Worm (Caenorhabditis elegans) whole organism, L2 larva: ENCODE results near the gene nhr-38.

Experiments
- C34F6.9 ChIP-seq: fragments of 150-350 bp; optimal IDR thresholded peaks from 2 replicates; lab custom pipeline; 2014; ENCODE audit warnings: missing biosample characterization, missing genetic modification characterization
- F13H6.1 ChIP-seq: sonication (generic microtip); optimal IDR thresholded peaks from 2 replicates; lab custom pipeline; 2016; ENCODE audit warnings: missing genetic modification characterization, missing compliant biosample characterization
- R02D3.7 ChIP-seq: fragments of 150-350 bp; optimal IDR thresholded peaks from 2 replicates; lab custom pipeline; 2014; ENCODE audit warnings: missing biosample characterization, missing genetic modification characterization
- Y55F3AM.14 ChIP-seq: fragments of 200-800 bp; sonication (Bioruptor generic); optimal IDR thresholded peaks from 2 replicates; lab custom pipeline; 2018; ENCODE audit warnings: mild to moderate bottlenecking, missing genetic modification characterization, missing compliant biosample characterization
- ZK546.5 ChIP-seq: sonication (generic microtip); optimal IDR thresholded peaks from 2 replicates; lab custom pipeline; 2017; ENCODE audit warnings: missing biosample characterization, missing genetic modification characterization
- alr-1 ChIP-seq: fragments of 150-350 bp; optimal IDR thresholded peaks from 2 replicates; lab custom pipeline; 2014; ENCODE audit warnings: missing biosample characterization, missing genetic modification characterization
- aly-2 ChIP-seq: fragments of 150-350 bp; optimal IDR thresholded peaks from 2 replicates; lab custom pipeline; 2014; ENCODE audit warnings: missing biosample characterization, missing genetic modification characterization
- ama-1 ChIP-seq: fragments of 150-350 bp; optimal IDR thresholded peaks from 2 replicates; lab custom pipeline; 2018; ENCODE audit warnings: inconsistent platforms
- blmp-1 ChIP-seq: sonication (generic microtip); optimal IDR thresholded peaks from 2 replicates; lab custom pipeline; 2017; ENCODE audit warnings: missing genetic modification characterization, mild to moderate bottlenecking, missing compliant biosample characterization, antibody characterized with exemption, moderate library complexity; ENCODE audit not compliant: insufficient read depth
- ceh-16 ChIP-seq: fragments of 150-350 bp; optimal IDR thresholded peaks from 2 replicates; lab custom pipeline; 2014; ENCODE audit warnings: missing biosample characterization, missing genetic modification characterization
- ceh-82 ChIP-seq: fragments of 150-350 bp; optimal IDR thresholded peaks from 2 replicates; lab custom pipeline; 2014; ENCODE audit warnings: missing biosample characterization, missing genetic modification characterization
- crh-2 ChIP-seq: sonication (generic microtip); optimal IDR thresholded peaks from 2 replicates; lab custom pipeline; 2017; ENCODE audit warnings: missing biosample characterization, missing genetic modification characterization
- dmd-4 ChIP-seq: sonication (generic microtip); optimal IDR thresholded peaks from 2 replicates; lab custom pipeline; 2017; ENCODE audit warnings: missing biosample characterization, missing genetic modification characterization
- egl-27 ChIP-seq: sonication (generic microtip); optimal IDR thresholded peaks from 3 replicates; lab custom pipeline; 2017; ENCODE audit warnings: missing biosample characterization, missing genetic modification reagents, missing genetic modification characterization
- elt-3 ChIP-seq: sonication (generic microtip); optimal IDR thresholded peaks from 2 replicates; lab custom pipeline; 2017; ENCODE audit warnings: missing biosample characterization, missing genetic modification characterization
- fos-1 ChIP-seq: fragments of 150-350 bp; optimal IDR thresholded peaks from 2 replicates; lab custom pipeline; 2014; ENCODE audit warnings: missing biosample characterization, missing genetic modification characterization
- gmeb-1 ChIP-seq: fragments of 150-350 bp; optimal IDR thresholded peaks from 2 replicates; lab custom pipeline; 2014; ENCODE audit warnings: missing biosample characterization, missing genetic modification characterization
- lin-11 ChIP-seq: fragments of 150-350 bp; sonication (generic microtip); optimal IDR thresholded peaks from 2 replicates; lab custom pipeline; 2014; ENCODE audit warnings: missing biosample characterization, missing genetic modification characterization, inconsistent platforms, mixed read lengths
- lin-13 ChIP-seq: fragments of 150-350 bp; optimal IDR thresholded peaks from 2 replicates; lab custom pipeline; 2014; ENCODE audit warnings: missing biosample characterization, missing genetic modification reagents, missing genetic modification characterization
- lin-39 ChIP-seq: fragments of 150-350 bp; optimal IDR thresholded peaks from 2 replicates; lab custom pipeline; 2014; ENCODE audit warnings: missing biosample characterization, missing genetic modification reagents, missing genetic modification characterization
- lsy-2 ChIP-seq, 2 experiments: fragments of 150-350 bp in 1 of 2; sonication (generic microtip) in 1 of 2; optimal IDR thresholded peaks; 2 replicates each; lab custom pipeline; 2014 to 2017; ENCODE audit warnings: missing biosample characterization in 2 of 2, missing genetic modification characterization in 2 of 2
- mbf-1 ChIP-seq: sonication (generic microtip); optimal IDR thresholded peaks from 2 replicates; lab custom pipeline; 2017; ENCODE audit warnings: missing biosample characterization, missing genetic modification characterization
- mdl-1 ChIP-seq, 2 experiments: fragments of 150-350 bp in 1 of 2; sonication (generic microtip) in 1 of 2; optimal IDR thresholded peaks; 2 replicates each; lab custom pipeline; 2017; ENCODE audit warnings: missing biosample characterization in 2 of 2, missing genetic modification characterization in 2 of 2
- nhr-10 ChIP-seq: sonication (generic microtip); optimal IDR thresholded peaks from 2 replicates; lab custom pipeline; 2017; ENCODE audit warnings: missing biosample characterization, missing genetic modification characterization
- nhr-11 ChIP-seq: fragments of 150-350 bp; optimal IDR thresholded peaks from 2 replicates; lab custom pipeline; 2014; ENCODE audit warnings: missing biosample characterization, missing genetic modification characterization
- nhr-129 ChIP-seq: fragments of 150-350 bp; optimal IDR thresholded peaks from 2 replicates; lab custom pipeline; 2014; ENCODE audit warnings: missing biosample characterization, missing genetic modification characterization
- nhr-21 ChIP-seq: fragments of 150-350 bp; optimal IDR thresholded peaks from 2 replicates; lab custom pipeline; 2014; ENCODE audit warnings: missing biosample characterization, missing genetic modification characterization
- nhr-23 ChIP-seq: fragments of 150-350 bp; optimal IDR thresholded peaks from 2 replicates; lab custom pipeline; 2014; ENCODE audit warnings: missing biosample characterization, missing genetic modification reagents, missing genetic modification characterization
- nhr-237 ChIP-seq: fragments of 150-350 bp; optimal IDR thresholded peaks from 2 replicates; lab custom pipeline; 2014; ENCODE audit warnings: missing biosample characterization, missing genetic modification characterization
- nhr-25 ChIP-seq: fragments of 150-350 bp; sonication (generic microtip); optimal IDR thresholded peaks from 3 replicates; lab custom pipeline; 2014; ENCODE audit warnings: missing biosample characterization, missing genetic modification characterization
- nhr-6 ChIP-seq: fragments of 150-350 bp; optimal IDR thresholded peaks from 2 replicates; lab custom pipeline; 2014; ENCODE audit warnings: missing biosample characterization, missing genetic modification characterization
- nhr-77 ChIP-seq: fragments of 150-350 bp; optimal IDR thresholded peaks from 2 replicates; lab custom pipeline; 2014; ENCODE audit warnings: missing biosample characterization, missing genetic modification characterization
- peb-1 ChIP-seq: fragments of 150-350 bp; optimal IDR thresholded peaks from 2 replicates; lab custom pipeline; 2014; ENCODE audit warnings: missing biosample characterization, missing genetic modification characterization
- sem-4 ChIP-seq: fragments of 150-350 bp; optimal IDR thresholded peaks from 2 replicates; lab custom pipeline; 2014; ENCODE audit warnings: missing biosample characterization, missing genetic modification reagents, missing genetic modification characterization
- skn-1 ChIP-seq: sonication (generic microtip); optimal IDR thresholded peaks from 2 replicates; lab custom pipeline; 2017; ENCODE audit warnings: missing biosample characterization, missing genetic modification characterization
- sma-3 ChIP-seq: sonication (generic microtip); optimal IDR thresholded peaks from 2 replicates; lab custom pipeline; 2016; ENCODE audit warnings: missing genetic modification reagents, missing genetic modification characterization, missing compliant biosample characterization
- sma-9 ChIP-seq, 2 experiments: fragments of 150-350 bp in 1 of 2; sonication (generic microtip) in 1 of 2; optimal IDR thresholded peaks; 2 replicates each; lab custom pipeline; 2014 to 2016; ENCODE audit warnings: missing genetic modification characterization in 2 of 2, mild to moderate bottlenecking in 1 of 2, missing biosample characterization in 1 of 2, missing compliant biosample characterization in 1 of 2, missing genetic modification reagents in 1 of 2, moderate library complexity in 1 of 2
- snpc-4 ChIP-seq: fragments of 150-350 bp; optimal IDR thresholded peaks from 2 replicates; lab custom pipeline; 2014; ENCODE audit warnings: missing biosample characterization, missing genetic modification characterization
- unc-39 ChIP-seq: fragments of 150-350 bp; optimal IDR thresholded peaks from 2 replicates; lab custom pipeline; 2014; ENCODE audit warnings: missing biosample characterization, missing genetic modification characterization
- unc-55 ChIP-seq: fragments of 150-350 bp; sonication (generic microtip); optimal IDR thresholded peaks from 3 replicates; lab custom pipeline; 2014; ENCODE audit warnings: missing biosample characterization, missing genetic modification reagents, missing genetic modification characterization
- unc-62 ChIP-seq: fragments of 150-350 bp; optimal IDR thresholded peaks from 2 replicates; lab custom pipeline; 2014; ENCODE audit warnings: missing biosample characterization, missing genetic modification reagents, missing genetic modification characterization
- zag-1 ChIP-seq: fragments of 150-350 bp; optimal IDR thresholded peaks from 2 replicates; lab custom pipeline; 2014; ENCODE audit warnings: missing biosample characterization, missing genetic modification characterization
- ztf-1 ChIP-seq: fragments of 200-800 bp; sonication (Bioruptor generic); conservative IDR thresholded peaks from 2 replicates; pipeline ENCODE4 v1.3.6; 2022; ENCODE audit warnings: missing genetic modification characterization, missing compliant biosample characterization
- ztf-11 ChIP-seq: sonication (generic microtip); optimal IDR thresholded peaks from 2 replicates; lab custom pipeline; 2017; ENCODE audit warnings: missing biosample characterization, missing genetic modification characterization
- ztf-4 ChIP-seq: fragments of 150-350 bp; optimal IDR thresholded peaks from 2 replicates; lab custom pipeline; 2014; ENCODE audit warnings: missing biosample characterization, missing genetic modification characterization

Gene nhr-38

DNA sequence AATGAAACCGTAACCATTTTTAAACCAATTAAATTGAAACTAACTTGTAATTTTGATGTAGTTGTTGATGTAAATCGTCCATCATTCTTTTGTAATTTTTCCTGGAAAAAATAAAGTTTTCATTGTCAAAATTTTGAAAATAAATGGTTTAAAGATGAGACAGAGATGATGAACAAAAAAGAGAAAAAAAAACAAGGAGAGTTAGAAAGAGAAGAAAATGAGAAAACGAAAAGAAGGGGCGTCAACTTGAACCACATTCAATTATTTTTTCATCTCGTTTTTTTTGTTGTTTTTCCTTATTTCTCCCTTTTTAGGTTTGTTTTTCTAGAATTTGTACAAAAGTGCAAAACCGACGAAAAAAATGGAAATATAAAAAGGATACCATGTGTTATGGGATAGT, 34.4 kb upstream of the nhr-38 start, which contains the start of gene nhr-34:
nhr-34 (minus strand) TSS at position 101 of the 400 bp plus-strand sequence.
- TF ChIP-seq snpc-4 (tag; lab: Kevin White, UChicago): no peak
- TF ChIP-seq mbf-1 (tag; lab: Kevin White, UChicago): no peak
- TF ChIP-seq sma-9 (GFP tag; optimal IDR thresholded peaks at IDR 0.05; lab: Kevin White, UChicago): no peak
- TF ChIP-seq sma-9 (tag; optimal IDR thresholded peaks at IDR 0.05; lab: Kevin White, UChicago): no peak
- TF ChIP-seq nhr-11 (tag; lab: Kevin White, UChicago): no peak
- TF ChIP-seq nhr-237 (tag; lab: Kevin White, UChicago): no peak
- no peak for TF ChIP-seq lsy-2 (tag; optimal IDR thresholded peaks at IDR 0.05; lab: Kevin White, UChicago)
- no peak for TF ChIP-seq elt-3 (tag; lab: Kevin White, UChicago)

DNA sequence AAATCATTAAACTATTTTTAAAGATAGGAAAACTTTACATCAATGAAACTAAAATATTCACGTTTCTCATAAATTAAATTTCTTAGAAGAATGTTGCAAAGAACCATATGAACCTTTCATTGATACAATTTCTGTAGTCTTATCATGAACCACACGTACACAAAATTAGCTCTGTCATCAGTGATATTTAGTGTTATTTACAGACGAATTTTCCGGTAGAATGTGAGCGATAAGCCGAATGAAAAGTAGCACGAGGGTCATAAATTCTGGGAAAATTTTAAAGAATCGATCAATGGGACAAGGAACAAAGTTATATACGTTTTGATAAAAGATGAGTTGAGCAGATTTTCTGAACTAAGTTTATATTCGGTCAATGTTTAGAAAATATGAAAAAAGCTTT, 33.5 kb upstream of the nhr-38 start:
- TF ChIP-seq sma-3 (GFP tag; lab: Kevin White, UChicago): no peak
- TF ChIP-seq nhr-6 (tag; lab: Kevin White, UChicago): no peak
- TF ChIP-seq ceh-16 (tag; lab: Kevin White, UChicago): no peak
- peak; percentile 71 for TF ChIP-seq crh-2 (tag; lab: Kevin White, UChicago)
- TF ChIP-seq F13H6.1 (tag; lab: Kevin White, UChicago): peak; percentile 32
- TF ChIP-seq peb-1 (tag; lab: Kevin White, UChicago): no peak
- TF ChIP-seq gmeb-1 (tag; lab: Kevin White, UChicago): peak; percentile 13
- no peak for TF ChIP-seq skn-1 (tag; lab: Kevin White, UChicago)
- TF ChIP-seq mdl-1 (tag; optimal IDR thresholded peaks at IDR 0.05; lab: Kevin White, UChicago): peak in 1 of 2 experiments; percentile 30
- TF ChIP-seq zag-1 (tag; lab: Kevin White, UChicago): no peak
- no peak for TF ChIP-seq Y55F3AM.14 (GFP tag; lab: Kevin White, UChicago)
- peak; percentile 73 for TF ChIP-seq fos-1
- TF ChIP-seq sma-9 (GFP tag; optimal IDR thresholded peaks at IDR 0.05; lab: Kevin White, UChicago): peak; percentile 75
- TF ChIP-seq sma-9 (tag; optimal IDR thresholded peaks at IDR 0.05; lab: Kevin White, UChicago): no peak
- no peak for TF ChIP-seq unc-55 (GFP tag; lab: Kevin White, UChicago)
- TF ChIP-seq lsy-2 (tag; optimal IDR thresholded peaks at IDR 0.05; lab: Kevin White, UChicago): no peak
- no peak for TF ChIP-seq ztf-1
- TF ChIP-seq ceh-82 (tag; lab: Kevin White, UChicago): no peak
- no peak for TF ChIP-seq nhr-23
- TF ChIP-seq nhr-11 (tag; lab: Kevin White, UChicago): no peak
- TF ChIP-seq nhr-129: peak; percentile 32
- no peak for TF ChIP-seq ztf-4 (tag; lab: Kevin White, UChicago)
- TF ChIP-seq nhr-25: no peak
- no peak for TF ChIP-seq nhr-10 (tag; lab: Kevin White, UChicago)

DNA sequence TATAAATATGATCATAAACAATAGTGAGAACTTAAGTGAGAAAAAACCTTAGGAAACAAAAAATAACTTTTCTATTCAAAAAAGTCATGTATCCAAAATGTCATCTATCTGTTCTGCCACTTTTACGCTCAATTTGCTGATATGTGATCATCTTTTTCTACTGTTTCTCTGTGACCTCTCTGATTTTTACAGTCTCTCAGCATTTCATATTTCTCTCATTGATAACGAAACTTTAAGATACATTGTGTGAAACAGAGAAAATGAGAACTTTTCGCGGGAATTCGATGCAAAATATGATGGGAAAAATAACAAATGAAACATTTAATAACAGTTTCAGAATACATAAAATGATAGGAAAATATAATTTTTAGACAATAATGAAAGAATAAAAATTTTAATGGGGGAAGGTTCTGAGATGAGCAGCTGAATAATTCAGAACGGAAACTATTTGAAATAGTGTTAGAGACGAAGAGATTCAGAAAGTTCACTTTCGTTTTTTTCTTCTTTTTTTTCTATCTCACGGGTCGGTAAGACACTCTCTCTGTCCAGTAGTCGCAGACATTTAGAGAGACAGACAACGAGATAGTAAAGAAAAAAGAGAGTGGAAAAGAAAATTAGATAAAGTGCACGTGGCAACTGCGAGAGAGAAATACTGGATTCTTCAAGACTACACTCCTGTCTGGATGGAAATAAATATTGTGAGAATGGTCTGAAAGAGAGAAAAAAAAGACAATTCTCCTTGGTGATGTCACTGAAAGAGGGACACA, 32.6 kb upstream of the nhr-38 start:
- TF ChIP-seq nhr-129: peak; percentile 72
- no peak for TF ChIP-seq nhr-10 (tag; lab: Kevin White, UChicago)
- no peak for TF ChIP-seq unc-39
- TF ChIP-seq egl-27 (tag; lab: Kevin White, UChicago): peak; percentile 69
- no peak for TF ChIP-seq elt-3 (tag; lab: Kevin White, UChicago)
- TF ChIP-seq lin-11: no peak
- TF ChIP-seq alr-1 (tag; lab: Kevin White, UChicago): no peak
- TF ChIP-seq ztf-4 (tag; lab: Kevin White, UChicago): no peak
- TF ChIP-seq F13H6.1 (tag; lab: Kevin White, UChicago): peak; percentile 85
- TF ChIP-seq sem-4: peak; percentile 19
- TF ChIP-seq nhr-11 (tag; lab: Kevin White, UChicago): no peak
- TF ChIP-seq ama-1 (lab: Kevin White, UChicago): no peak
- TF ChIP-seq ztf-1: no peak
- no peak for TF ChIP-seq ZK546.5 (tag; lab: Kevin White, UChicago)
- TF ChIP-seq ztf-11 (tag; lab: Kevin White, UChicago): no peak
- peak; percentile 49 for TF ChIP-seq sma-3 (GFP tag; lab: Kevin White, UChicago)
- no peak for TF ChIP-seq aly-2 (tag; lab: Kevin White, UChicago)
- peak; percentile 51 for TF ChIP-seq fos-1
- TF ChIP-seq lin-13: peak; percentile 32
- TF ChIP-seq dmd-4: no peak
- no peak for TF ChIP-seq ceh-16 (tag; lab: Kevin White, UChicago)
- peak; percentile 43 for TF ChIP-seq snpc-4 (tag; lab: Kevin White, UChicago)
- peak; percentile 14 to 79 for TF ChIP-seq lsy-2 (tag; optimal IDR thresholded peaks at IDR 0.05; lab: Kevin White, UChicago)
- no peak for TF ChIP-seq lin-39 (tag; lab: Kevin White, UChicago)
- no peak for TF ChIP-seq nhr-77
- peak; percentile 73 for TF ChIP-seq unc-55 (GFP tag; lab: Kevin White, UChicago)
- no peak for TF ChIP-seq nhr-25
- no peak for TF ChIP-seq nhr-237 (tag; lab: Kevin White, UChicago)
- peak; percentile 96 for TF ChIP-seq crh-2 (tag; lab: Kevin White, UChicago)
- TF ChIP-seq blmp-1 (tag; lab: Kevin White, UChicago): peak; percentile 92
- TF ChIP-seq C34F6.9 (tag; lab: Kevin White, UChicago): peak; percentile 89
- TF ChIP-seq nhr-21: peak; percentile 67
- TF ChIP-seq Y55F3AM.14 (GFP tag; lab: Kevin White, UChicago): no peak
- no peak for TF ChIP-seq unc-62 (GFP tag; lab: Kevin White, UChicago)
- peak; percentile 92 to 99 for TF ChIP-seq mdl-1 (tag; optimal IDR thresholded peaks at IDR 0.05; lab: Kevin White, UChicago)
- no peak for TF ChIP-seq R02D3.7 (tag; lab: Kevin White, UChicago)
